Worm (Caenorhabditis elegans) whole organism, midembryonic: ENCODE results near the gene ppm-1.H.

Experiments
- flt-1 ChIP-seq: fragments of 200-800 bp; sonication (Bioruptor generic); IDR thresholded peaks from 2 replicates; pipeline ENCODE4 v1.3.6; 2022; ENCODE audit warnings: missing genetic modification characterization, missing compliant biosample characterization
- med-1 ChIP-seq: sonication (generic microtip); optimal IDR thresholded peaks from 2 replicates; lab custom pipeline; 2017; ENCODE audit warnings: missing genetic modification characterization, mild to moderate bottlenecking, missing compliant biosample characterization, antibody characterized with exemption, missing genetic modification reagents; ENCODE audit not compliant: insufficient read depth
- ref-1 ChIP-seq: fragments of 200-800 bp; sonication (Bioruptor generic); conservative IDR thresholded peaks from 2 replicates; pipeline ENCODE4 v1.3.6; 2022; ENCODE audit warnings: missing genetic modification reagents, missing genetic modification characterization, missing compliant biosample characterization
- tab-1 ChIP-seq: fragments of 200-800 bp; sonication (Bioruptor generic); IDR thresholded peaks from 2 replicates; pipeline ENCODE4 v1.3.6; 2022; ENCODE audit warnings: missing genetic modification characterization, missing compliant biosample characterization
- ztf-29 ChIP-seq: fragments of 200-800 bp; sonication (Bioruptor generic); IDR thresholded peaks from 2 replicates; pipeline ENCODE4 v1.3.6; 2022; ENCODE audit warnings: missing genetic modification reagents, missing genetic modification characterization, missing compliant biosample characterization

ce11 chrIV:12259161-12259870 lies 8.8 kb downstream of the ppm-1.H start, which contains the start of gene Y39C12A.9:
- no peak for TF ChIP-seq med-1 (GFP tag; lab: Kevin White, UChicago)
- TF ChIP-seq ref-1 (GFP tag; lab: Robert Waterston, UW) = no peak
- no peak for TF ChIP-seq ztf-29 (GFP tag; lab: Robert Waterston, UW)
- no peak for TF ChIP-seq flt-1 (GFP tag; lab: Robert Waterston, UW)
- no peak for TF ChIP-seq tab-1
